Fruit fly (Drosophila melanogaster): ENCODE measurements around the gene CG13616.

DNA sequence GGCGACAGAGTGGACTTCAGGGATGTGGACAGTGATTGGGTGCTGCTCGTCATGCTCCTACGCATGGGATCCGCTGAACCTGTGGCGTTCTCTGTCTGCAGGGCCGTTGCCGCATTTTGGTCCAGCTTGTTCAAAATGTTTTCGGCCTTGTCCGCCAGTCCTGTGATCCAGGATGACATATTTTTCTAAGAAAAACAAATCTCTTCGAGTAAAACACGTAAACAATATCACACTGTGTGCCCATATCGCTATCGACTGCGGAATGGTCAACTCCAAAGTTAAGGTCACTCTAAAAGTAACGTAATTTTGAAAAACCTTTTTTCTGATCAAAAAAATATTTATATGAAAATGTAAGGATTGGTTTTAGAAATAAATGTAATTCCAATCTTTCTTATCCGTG is 35.0 kb upstream of the CG13616 start, which contains the start of gene Golgin84:
- no peak for TF ChIP-seq CTCF (optimal IDR thresholded peaks at IDR 0.05)
- no peak for TF ChIP-seq CG8478 (optimal IDR thresholded peaks at IDR 0.05)

Measured in S2 (cell line).